Worm (Caenorhabditis elegans): ENCODE measurements around the gene fbxa-158.

- no peak for TF ChIP-seq flt-1 (GFP tag; IDR thresholded peaks at IDR 0.05)
- TF ChIP-seq ztf-23 (GFP tag; IDR thresholded peaks at IDR 0.05), result no peak
- TF ChIP-seq med-1 (GFP tag; optimal IDR thresholded peaks at IDR 0.05; ENCODE audit: insufficient read depth), result no peak
- TF ChIP-seq tab-1 (GFP tag; IDR thresholded peaks at IDR 0.05), result no peak
These were observed 36.9 kb downstream of the fbxa-158 start, which contains the start of gene clec-21 for ce11 chrII:1584140-1584539.

All from whole organism, midembryonic.